Fruit fly (Drosophila melanogaster) whole organism, wandering third instar larva: ENCODE results near the gene ND-42.

Experiments
- Abd-B ChIP-seq: fragments of >200 bp; optimal IDR thresholded peaks from 2 replicates; lab custom pipeline; 2017; ENCODE audit warnings: missing biosample characterization, missing genetic modification characterization
- CG32264 ChIP-seq: fragments of 200-800 bp; sonication (Bioruptor generic); optimal IDR thresholded peaks from 2 replicates; lab custom pipeline; 2016; ENCODE audit warnings: missing biosample characterization, missing genetic modification characterization
- CG9705 ChIP-seq: fragments of 200-800 bp; sonication (Bioruptor generic); optimal IDR thresholded peaks from 2 replicates; lab custom pipeline; 2018; ENCODE audit warnings: missing biosample characterization, mild to moderate bottlenecking, missing genetic modification characterization
- CrebA ChIP-seq: fragments of 200-800 bp; sonication (Bioruptor generic); optimal IDR thresholded peaks from 2 replicates; lab custom pipeline; 2016; ENCODE audit warnings: missing biosample characterization, mild to moderate bottlenecking, missing genetic modification characterization, borderline replicate concordance
- Dfd ChIP-seq: fragments of >200 bp; optimal IDR thresholded peaks from 2 replicates; lab custom pipeline; 2017; ENCODE audit warnings: missing biosample characterization, missing genetic modification characterization
- Dif ChIP-seq: fragments of 200-275, 200-300 bp; sonication (Bioruptor generic); optimal IDR thresholded peaks from 2 replicates; lab custom pipeline; 2018; ENCODE audit warnings: missing biosample characterization, missing genetic modification characterization; ENCODE audit not compliant: partially characterized antibody
- GATAd ChIP-seq: sonication (Bioruptor generic); optimal IDR thresholded peaks from 2 replicates; lab custom pipeline; 2016; ENCODE audit warnings: missing biosample characterization, missing genetic modification characterization
- HLH106 ChIP-seq: fragments of 200-800 bp; optimal IDR thresholded peaks from 3 replicates; lab custom pipeline; 2019; ENCODE audit warnings: missing biosample characterization, mild to moderate bottlenecking, missing genetic modification characterization, moderate library complexity
- Hnf4 ChIP-seq: fragments of 200-800 bp; sonication (Bioruptor generic); optimal IDR thresholded peaks from 2 replicates; lab custom pipeline; 2016; ENCODE audit warnings: missing biosample characterization, mild to moderate bottlenecking, missing genetic modification characterization
- Hr78 ChIP-seq: fragments of >200 bp; optimal IDR thresholded peaks from 2 replicates; lab custom pipeline; 2017; ENCODE audit warnings: missing biosample characterization, missing genetic modification characterization
- Hr83 ChIP-seq: fragments of 200-300 bp; sonication (Bioruptor generic); optimal IDR thresholded peaks from 2 replicates; lab custom pipeline; 2016; ENCODE audit warnings: missing biosample characterization, mild to moderate bottlenecking, missing genetic modification characterization, moderate library complexity; ENCODE audit not compliant: poor library complexity, severe bottlenecking
- Jra ChIP-seq: sonication (Bioruptor generic); optimal IDR thresholded peaks from 2 replicates; lab custom pipeline; 2016; ENCODE audit warnings: missing biosample characterization, missing genetic modification characterization
- Mio ChIP-seq: sonication (Bioruptor generic); optimal IDR thresholded peaks from 2 replicates; lab custom pipeline; 2016; ENCODE audit warnings: missing biosample characterization, missing genetic modification characterization
- Myc ChIP-seq: fragments of >200 bp; optimal IDR thresholded peaks from 2 replicates; lab custom pipeline; 2017
- N ChIP-seq: fragments of >200 bp; optimal IDR thresholded peaks from 2 replicates; lab custom pipeline; 2018; ENCODE audit warnings: missing biosample characterization, missing external identifiers, missing genetic modification characterization
- OdsH ChIP-seq: fragments of 200-800 bp; sonication (Bioruptor generic); optimal IDR thresholded peaks from 2 replicates; lab custom pipeline; 2016; ENCODE audit warnings: missing biosample characterization, mild to moderate bottlenecking, missing genetic modification characterization
- Rel ChIP-seq, 2 experiments: fragments of 200-800 bp; sonication (Bioruptor generic) in 1 of 2; optimal IDR thresholded peaks; 2 replicates in 1 of 2; 3 replicates in 1 of 2; lab custom pipeline; 2016 to 2019; ENCODE audit warnings: mild to moderate bottlenecking in 2 of 2, missing biosample characterization in 2 of 2, missing genetic modification characterization in 2 of 2, moderate library complexity in 1 of 2
- Sp1 ChIP-seq: fragments of 200-800 bp; sonication (Bioruptor generic); optimal IDR thresholded peaks from 3 replicates; lab custom pipeline; 2019; ENCODE audit warnings: missing biosample characterization, mild to moderate bottlenecking, missing genetic modification characterization, moderate library complexity
- Vsx2 ChIP-seq: fragments of 200-300, 225-300 bp; sonication (Bioruptor generic); optimal IDR thresholded peaks from 2 replicates; lab custom pipeline; 2018; ENCODE audit warnings: missing biosample characterization, missing genetic modification characterization; ENCODE audit not compliant: partially characterized antibody
- br ChIP-seq: fragments of 200-800 bp; sonication (Bioruptor generic); optimal IDR thresholded peaks from 2 replicates; lab custom pipeline; 2016; ENCODE audit warnings: missing biosample characterization, missing genetic modification characterization
- brk ChIP-seq: fragments of 200-800 bp; sonication (Bioruptor generic); optimal IDR thresholded peaks from 2 replicates; lab custom pipeline; 2016; ENCODE audit warnings: missing biosample characterization, mild to moderate bottlenecking, missing genetic modification characterization
- dl ChIP-seq, 2 experiments: fragments of 175-275, 200-275 bp in 1 of 2; fragments of 200-275 bp in 1 of 2; sonication (Bioruptor generic); optimal IDR thresholded peaks; lab custom pipeline; 2018; ENCODE audit warnings: mild to moderate bottlenecking in 2 of 2, missing biosample characterization in 2 of 2, missing genetic modification characterization in 2 of 2, moderate library complexity in 2 of 2; ENCODE audit not compliant: partially characterized antibody in 2 of 2, insufficient read depth in 1 of 2
- dmrt93B ChIP-seq: fragments of 200-800 bp; sonication (Bioruptor generic); optimal IDR thresholded peaks from 2 replicates; lab custom pipeline; 2018; ENCODE audit warnings: missing biosample characterization, mild to moderate bottlenecking, missing genetic modification characterization
- dsf ChIP-seq: sonication (Bioruptor generic); optimal IDR thresholded peaks from 2 replicates; lab custom pipeline; 2016; ENCODE audit warnings: missing biosample characterization, missing genetic modification characterization, borderline replicate concordance
- ey ChIP-seq: fragments of 200-800 bp; sonication (Bioruptor generic); optimal IDR thresholded peaks from 2 replicates; lab custom pipeline; 2016; ENCODE audit warnings: missing biosample characterization, missing genetic modification characterization
- foxo ChIP-seq, 2 experiments: fragments of 200-800 bp; sonication (Bioruptor generic); optimal IDR thresholded peaks; 2 replicates in 1 of 2; 3 replicates in 1 of 2; lab custom pipeline; 2016 to 2017; ENCODE audit warnings: missing biosample characterization in 2 of 2, missing genetic modification characterization in 2 of 2
- fru ChIP-seq: fragments of 200-800 bp; sonication (Bioruptor generic); optimal IDR thresholded peaks from 3 replicates; lab custom pipeline; 2016; ENCODE audit warnings: missing biosample characterization, mild to moderate bottlenecking, missing genetic modification characterization
- h ChIP-seq: fragments of 200-800 bp; sonication (Bioruptor generic); optimal IDR thresholded peaks from 3 replicates; lab custom pipeline; 2016; ENCODE audit warnings: missing biosample characterization, mild to moderate bottlenecking, missing genetic modification characterization
- jim ChIP-seq: fragments of 175-275, 200-325 bp; sonication (Bioruptor generic); optimal IDR thresholded peaks from 2 replicates; lab custom pipeline; 2016; ENCODE audit warnings: missing biosample characterization, mild to moderate bottlenecking, missing genetic modification characterization
- lola ChIP-seq: fragments of >200 bp; optimal IDR thresholded peaks from 2 replicates; lab custom pipeline; 2017; ENCODE audit warnings: missing biosample characterization, missing genetic modification characterization
- pan ChIP-seq: fragments of >200 bp; optimal IDR thresholded peaks from 2 replicates; lab custom pipeline; 2017
- psq ChIP-seq: fragments of 200-800 bp; sonication (Bioruptor generic); optimal IDR thresholded peaks from 3 replicates; lab custom pipeline; 2017; ENCODE audit warnings: missing biosample characterization, mild to moderate bottlenecking, missing genetic modification characterization, moderate library complexity
- rgr ChIP-seq: fragments of 200-800 bp; sonication (Bioruptor generic); optimal IDR thresholded peaks from 3 replicates; lab custom pipeline; 2016; ENCODE audit warnings: missing biosample characterization, mild to moderate bottlenecking, missing genetic modification characterization
- sage ChIP-seq: fragments of 200-800 bp; sonication (Bioruptor generic); optimal IDR thresholded peaks from 2 replicates; lab custom pipeline; 2016; ENCODE audit warnings: missing biosample characterization, mild to moderate bottlenecking, missing genetic modification characterization
- sv ChIP-seq: fragments of 200-800 bp; sonication (Bioruptor generic); optimal IDR thresholded peaks from 3 replicates; lab custom pipeline; 2016; ENCODE audit warnings: missing biosample characterization, missing genetic modification characterization
- tai ChIP-seq: sonication (Bioruptor generic); optimal IDR thresholded peaks from 2 replicates; lab custom pipeline; 2016; ENCODE audit warnings: missing biosample characterization, missing genetic modification characterization
- usp ChIP-seq: fragments of >200 bp; optimal IDR thresholded peaks from 2 replicates; lab custom pipeline; 2017; ENCODE audit warnings: missing biosample characterization, missing genetic modification characterization
- woc ChIP-seq: sonication (Bioruptor generic); optimal IDR thresholded peaks from 2 replicates; lab custom pipeline; 2016; ENCODE audit warnings: missing biosample characterization, mild to moderate bottlenecking, missing genetic modification characterization

The ND-42 gene

DNA sequence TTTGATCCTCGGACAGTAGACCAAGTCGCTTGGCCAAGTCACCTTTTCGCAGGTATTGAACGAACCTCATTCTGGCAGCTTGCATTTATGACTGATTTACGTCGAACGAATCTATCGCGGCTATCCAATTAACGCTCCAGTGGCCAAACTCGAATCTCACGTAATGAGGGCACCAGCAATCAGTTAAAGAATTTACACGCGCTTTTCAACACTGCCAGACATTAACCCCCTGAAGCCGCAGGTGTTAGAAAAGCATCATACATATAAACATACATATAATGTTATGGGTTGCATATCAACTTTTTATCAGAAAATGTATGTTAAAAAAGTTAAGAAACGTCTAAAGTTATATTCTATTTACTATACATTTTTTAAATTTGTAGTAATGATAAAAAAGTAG is 2.2 kb upstream of the ND-42 start, which contains the start of gene CG6028:
CG6028 (minus strand) TSS at position 187 of the 400 bp plus-strand sequence.
- TF ChIP-seq rgr (GFP tag; lab: Kevin White, UChicago) = peak; percentile 59
- peak; percentile 50 for TF ChIP-seq br
- no peak for TF ChIP-seq Abd-B (GFP tag; lab: Kevin White, UChicago)
- TF ChIP-seq sage (GFP tag; lab: Kevin White, UChicago) = no peak
- peak; percentile 15 for TF ChIP-seq fru (GFP tag; lab: Kevin White, UChicago)
- no peak for TF ChIP-seq Dif
- no peak for TF ChIP-seq jim (GFP tag; lab: Kevin White, UChicago)
- TF ChIP-seq Vsx2 (GFP tag; lab: Kevin White, UChicago) = no peak
- TF ChIP-seq Rel (GFP tag; optimal IDR thresholded peaks at IDR 0.05; lab: Kevin White, UChicago) = no peak
- peak; percentile 68 for TF ChIP-seq Rel (tag; optimal IDR thresholded peaks at IDR 0.05; lab: Kevin White, UChicago)
- TF ChIP-seq Mio (GFP tag; lab: Kevin White, UChicago) = no peak
- TF ChIP-seq OdsH (GFP tag; lab: Kevin White, UChicago) = no peak
- no peak for TF ChIP-seq CrebA (GFP tag; lab: Kevin White, UChicago)
- TF ChIP-seq Dfd = no peak
- TF ChIP-seq pan (lab: Kevin White, UChicago) = no peak
- TF ChIP-seq usp = no peak
- TF ChIP-seq CG9705 (GFP tag; lab: Kevin White, UChicago) = no peak
- peak; percentile 44 for TF ChIP-seq Jra (GFP tag; lab: Kevin White, UChicago)
- no peak for TF ChIP-seq tai
- peak; percentile 57 for TF ChIP-seq woc (GFP tag; lab: Kevin White, UChicago)
- TF ChIP-seq sv (GFP tag; lab: Kevin White, UChicago) = peak; percentile 20
- TF ChIP-seq CG32264 (GFP tag; lab: Kevin White, UChicago) = no peak
- TF ChIP-seq lola = no peak
- TF ChIP-seq foxo (GFP tag; optimal IDR thresholded peaks at IDR 0.05; lab: Kevin White, UChicago) = peak in 1 of 2 experiments; percentile 54
- TF ChIP-seq ey = peak; percentile 27
- TF ChIP-seq Hr78 (GFP tag; lab: Kevin White, UChicago) = no peak
- no peak for TF ChIP-seq Myc (lab: Kevin White, UChicago)
- no peak for TF ChIP-seq GATAd (GFP tag; lab: Kevin White, UChicago)
- TF ChIP-seq Sp1 (GFP tag; lab: Kevin White, UChicago) = peak; percentile 40
- TF ChIP-seq N (GFP tag; lab: Kevin White, UChicago) = no peak
- peak; percentile 77 for TF ChIP-seq Hr83
- no peak for TF ChIP-seq dmrt93B (GFP tag; lab: Kevin White, UChicago)
- no peak for TF ChIP-seq dsf (GFP tag; lab: Kevin White, UChicago)
- TF ChIP-seq psq (GFP tag; lab: Kevin White, UChicago) = peak; percentile 5
- TF ChIP-seq h (GFP tag; lab: Kevin White, UChicago) = peak; percentile 55
- no peak for TF ChIP-seq dl (GFP tag; optimal IDR thresholded peaks at IDR 0.05; lab: Kevin White, UChicago; ENCODE audit: insufficient read depth in 1 of 2, partially characterized antibody in 2 of 2)
- no peak for TF ChIP-seq brk (GFP tag; lab: Kevin White, UChicago)
- peak; percentile 75 for TF ChIP-seq Hnf4 (GFP tag; lab: Kevin White, UChicago)
- peak; percentile 30 for TF ChIP-seq HLH106 (tag; lab: Kevin White, UChicago)
- TF ChIP-seq, all 38 proteins: peak for 15

DNA sequence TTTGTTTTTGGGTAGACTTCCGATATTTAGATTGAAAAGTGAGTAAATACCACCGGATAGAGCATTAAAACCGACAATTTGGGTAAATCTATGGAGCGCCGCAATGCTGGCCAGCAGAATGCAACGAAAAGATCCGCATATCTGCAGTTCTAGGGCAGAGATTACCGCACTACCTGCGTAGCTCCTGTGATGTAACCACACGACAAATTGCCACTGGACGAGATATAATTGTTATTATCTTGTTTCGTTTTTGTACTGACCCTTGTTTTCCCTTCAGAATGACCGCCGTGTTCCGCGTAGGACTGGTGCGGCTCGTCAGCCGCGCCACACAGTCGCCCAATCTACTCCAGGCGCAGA is 212 bp downstream of the ND-42 start:
- TF ChIP-seq pan (lab: Kevin White, UChicago) (no peak), foxo (GFP tag; optimal IDR thresholded peaks at IDR 0.05; lab: Kevin White, UChicago) (no peak), tai (no peak), rgr (GFP tag; lab: Kevin White, UChicago) (no peak), psq (GFP tag; lab: Kevin White, UChicago) (no peak), Vsx2 (GFP tag; lab: Kevin White, UChicago) (no peak), usp (no peak), N (GFP tag; lab: Kevin White, UChicago) (no peak)

DNA sequence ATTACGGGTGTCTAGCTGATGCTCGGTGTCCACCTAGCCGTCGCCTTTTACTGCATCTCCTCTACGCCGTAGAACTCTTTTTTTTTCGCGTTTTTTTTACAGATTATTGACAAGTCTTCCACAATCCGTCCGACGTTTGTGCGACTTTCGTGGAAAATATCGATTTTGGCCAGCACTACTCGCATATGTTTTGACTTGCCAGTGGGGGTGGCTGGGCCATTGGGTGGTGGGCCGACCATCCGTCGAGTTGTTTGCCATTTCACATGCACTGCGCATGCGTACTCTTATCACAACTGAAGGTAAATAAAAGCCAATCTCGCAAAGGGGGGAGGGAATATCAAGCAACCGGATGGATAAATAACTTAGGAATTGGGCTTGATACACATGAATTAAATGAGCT is 4.2 kb downstream of the ND-42 start, which contains the start of gene CG13409:
CG13409 (minus strand) TSS at position 163 of the 400 bp plus-strand sequence.
- TF ChIP-seq lola = no peak
